Fruit fly (Drosophila melanogaster) whole organism, embryonic: ENCODE results near the gene CG15894.

ENCODE experiments used
- Ada2b ChIP-seq: fragments of 200-800 bp; sonication (Bioruptor generic); IDR thresholded peaks from 2 replicates; pipeline ENCODE4 v1.3.6; 2022; ENCODE audit warnings: missing biosample characterization, missing genetic modification characterization
- Asciz ChIP-seq: fragments of 200-800 bp; sonication (Bioruptor generic); optimal IDR thresholded peaks from 2 replicates; lab custom pipeline; 2017; ENCODE audit warnings: missing biosample characterization, mild to moderate bottlenecking, missing genetic modification characterization, missing genetic modification reagents
- CG12391 ChIP-seq: fragments of 200-800 bp; sonication (Bioruptor generic); optimal IDR thresholded peaks from 3 replicates; lab custom pipeline; 2018; ENCODE audit warnings: missing biosample characterization, mild to moderate bottlenecking, missing genetic modification characterization, moderate library complexity
- CG12744 ChIP-seq: fragments of 200-800 bp; sonication (Bioruptor generic); optimal IDR thresholded peaks from 2 replicates; lab custom pipeline; 2016; ENCODE audit warnings: missing biosample characterization, missing genetic modification characterization
- CG13287 ChIP-seq: fragments of 200-800 bp; sonication (Bioruptor generic); IDR thresholded peaks from 2 replicates; pipeline ENCODE4 v1.3.6; 2022; ENCODE audit warnings: missing biosample characterization, missing genetic modification characterization; ENCODE audit not compliant: partially characterized antibody
- CG17385 ChIP-seq: fragments of 200-800 bp; sonication (Bioruptor generic); optimal IDR thresholded peaks from 3 replicates; lab custom pipeline; 2018; ENCODE audit warnings: missing biosample characterization, mild to moderate bottlenecking, missing genetic modification characterization
- CG17829 ChIP-seq: fragments of 200-800 bp; optimal IDR thresholded peaks from 2 replicates; lab custom pipeline; 2019; ENCODE audit warnings: missing biosample characterization, mild to moderate bottlenecking, missing genetic modification characterization, moderate library complexity
- CG2116 ChIP-seq: fragments of 200-800 bp; sonication (Bioruptor generic); optimal IDR thresholded peaks from 3 replicates; lab custom pipeline; 2018; ENCODE audit warnings: missing biosample characterization, mild to moderate bottlenecking, missing genetic modification characterization
- CG2199 ChIP-seq: fragments of 200-800 bp; sonication (Bioruptor generic); IDR thresholded peaks from 3 replicates; pipeline ENCODE4 v1.3.6; 2022; ENCODE audit warnings: missing biosample characterization, missing genetic modification characterization
- CG30403 ChIP-seq: fragments of 200-800 bp; sonication (Bioruptor generic); optimal IDR thresholded peaks from 3 replicates; lab custom pipeline; 2016; ENCODE audit warnings: missing biosample characterization, missing genetic modification characterization
- CG31441 ChIP-seq: fragments of 200-800 bp; sonication (Bioruptor generic); IDR thresholded peaks from 2 replicates; pipeline ENCODE4 v1.3.6; 2022; ENCODE audit warnings: missing biosample characterization, missing genetic modification characterization
- CG3163 ChIP-seq: fragments of 200-800 bp; sonication (Bioruptor generic); optimal IDR thresholded peaks from 3 replicates; lab custom pipeline; 2016; ENCODE audit warnings: missing biosample characterization, missing genetic modification characterization
- CG33213 ChIP-seq: fragments of 200-800 bp; sonication (Bioruptor generic); optimal IDR thresholded peaks from 3 replicates; lab custom pipeline; 2016; ENCODE audit warnings: missing biosample characterization, missing genetic modification characterization
- CG3726 ChIP-seq: fragments of 200-800 bp; sonication (Bioruptor generic); IDR thresholded peaks from 3 replicates; pipeline ENCODE4, ENCODE4 v1.3.6; 2022; ENCODE audit warnings: missing biosample characterization, missing genetic modification characterization
- CG5180 ChIP-seq: fragments of 200-800 bp; sonication (Bioruptor generic); optimal IDR thresholded peaks from 3 replicates; lab custom pipeline; 2017; ENCODE audit warnings: missing biosample characterization, missing genetic modification characterization, mild to moderate bottlenecking, moderate library complexity, missing genetic modification reagents
- CG5953 ChIP-seq: fragments of 200-800 bp; sonication (Bioruptor generic); IDR thresholded peaks from 2 replicates; pipeline ENCODE4 v1.3.6; 2022; ENCODE audit warnings: missing biosample characterization, missing genetic modification characterization
- CG6254 ChIP-seq: fragments of 200-800 bp; sonication (Bioruptor generic); optimal IDR thresholded peaks from 3 replicates; lab custom pipeline; 2017; ENCODE audit warnings: mild to moderate bottlenecking, missing biosample characterization, missing genetic modification reagents, missing genetic modification characterization
- CG7839 ChIP-seq: fragments of 200-800 bp; sonication (Bioruptor generic); optimal IDR thresholded peaks from 3 replicates; lab custom pipeline; 2018; ENCODE audit warnings: missing biosample characterization, mild to moderate bottlenecking, missing genetic modification characterization, moderate library complexity
- CG8290 ChIP-seq, 3 experiments: fragments of 200-800 bp; sonication (Bioruptor generic); optimal IDR thresholded peaks; 2 replicates each; lab custom pipeline; 2016 to 2019; ENCODE audit warnings: missing biosample characterization in 3 of 3, missing genetic modification characterization in 3 of 3, mild to moderate bottlenecking in 2 of 3, moderate library complexity in 1 of 3
- CG8944 ChIP-seq: fragments of 200-800 bp; sonication (Bioruptor generic); optimal IDR thresholded peaks from 3 replicates; lab custom pipeline; 2016; ENCODE audit warnings: missing biosample characterization, missing genetic modification characterization
- CG9437 ChIP-seq: fragments of 200-800 bp; sonication (Bioruptor generic); optimal IDR thresholded peaks from 2 replicates; lab custom pipeline; 2018; ENCODE audit warnings: missing biosample characterization, mild to moderate bottlenecking, missing genetic modification characterization
- CG9797 ChIP-seq: fragments of 200-800 bp; sonication (Bioruptor generic); optimal IDR thresholded peaks from 3 replicates; lab custom pipeline; 2018; ENCODE audit warnings: missing biosample characterization, mild to moderate bottlenecking, missing genetic modification characterization
- Dip2 ChIP-seq: fragments of 200-800 bp; sonication (Bioruptor generic); IDR thresholded peaks from 2 replicates; pipeline ENCODE4 v1.3.6; 2022; ENCODE audit warnings: missing biosample characterization, missing genetic modification characterization
- E2f2 ChIP-seq: fragments of 200-800 bp; sonication (Bioruptor generic); IDR thresholded peaks from 2 replicates; pipeline ENCODE4 v1.3.6; 2022; ENCODE audit warnings: missing biosample characterization, missing genetic modification characterization
- GATAe ChIP-seq: fragments of 200-800 bp; sonication (Bioruptor generic); conservative IDR thresholded peaks from 2 replicates; pipeline ENCODE4 v1.3.6; 2022; ENCODE audit warnings: missing biosample characterization, missing genetic modification characterization
- Gug ChIP-seq: fragments of 200-800 bp; sonication (Bioruptor generic); IDR thresholded peaks from 4 replicates; pipeline ENCODE4 v1.3.6; 2022; ENCODE audit warnings: missing biosample characterization, missing genetic modification characterization
- Hand ChIP-seq: fragments of 200-800 bp; sonication (Bioruptor generic); optimal IDR thresholded peaks from 2 replicates; lab custom pipeline; 2017; ENCODE audit warnings: mild to moderate bottlenecking, missing biosample characterization, missing genetic modification reagents, missing genetic modification characterization
- Hr39 ChIP-seq: fragments of >200 bp; optimal IDR thresholded peaks from 2 replicates; lab custom pipeline; 2017
- Lhr ChIP-seq: fragments of 200-800 bp; sonication (Bioruptor generic); optimal IDR thresholded peaks from 3 replicates; lab custom pipeline; 2017; ENCODE audit warnings: mild to moderate bottlenecking, missing biosample characterization, missing genetic modification reagents, missing genetic modification characterization
- MESR4 ChIP-seq: fragments of 200-800 bp; sonication (Bioruptor generic); optimal IDR thresholded peaks from 2 replicates; lab custom pipeline; 2018; ENCODE audit warnings: missing biosample characterization, mild to moderate bottlenecking, missing genetic modification characterization, moderate library complexity
- Mrtf ChIP-seq: fragments of 200-800 bp; sonication (Bioruptor generic); IDR thresholded peaks from 3 replicates; pipeline ENCODE4 v1.3.6; 2022; ENCODE audit warnings: missing biosample characterization, missing genetic modification characterization
- Myb ChIP-seq: fragments of 200-800 bp; sonication (Bioruptor generic); optimal IDR thresholded peaks from 2 replicates; lab custom pipeline; 2016; ENCODE audit warnings: missing biosample characterization, missing genetic modification characterization
- br ChIP-seq: fragments of >200 bp; optimal IDR thresholded peaks from 2 replicates; lab custom pipeline; 2017
- btn ChIP-seq: fragments of 200-800 bp; sonication (Bioruptor generic); optimal IDR thresholded peaks from 2 replicates; lab custom pipeline; 2016; ENCODE audit warnings: missing biosample characterization, missing genetic modification characterization
- da ChIP-seq: fragments of 200-800 bp; sonication (Bioruptor generic); optimal IDR thresholded peaks from 2 replicates; lab custom pipeline; 2016; ENCODE audit warnings: missing biosample characterization, missing genetic modification characterization
- gfzf ChIP-seq: fragments of 200-800 bp; sonication (Bioruptor generic); optimal IDR thresholded peaks from 2 replicates; lab custom pipeline; 2016; ENCODE audit warnings: missing biosample characterization, mild to moderate bottlenecking, missing genetic modification characterization, moderate library complexity
- hbn ChIP-seq: fragments of 200-800 bp; sonication (Bioruptor generic); IDR thresholded peaks from 2 replicates; pipeline ENCODE4 v1.3.6; 2022; ENCODE audit warnings: missing biosample characterization, missing genetic modification characterization; ENCODE audit not compliant: partially characterized antibody
- hth ChIP-seq: fragments of >200 bp; optimal IDR thresholded peaks from 2 replicates; lab custom pipeline; 2017; ENCODE audit warnings: inconsistent platforms
- insv ChIP-seq, 2 experiments: fragments of 200-800 bp; sonication (Bioruptor generic); optimal IDR thresholded peaks; 3 replicates each; lab custom pipeline; 2016 to 2018; ENCODE audit warnings: missing biosample characterization in 2 of 2, missing genetic modification characterization in 2 of 2
- nom ChIP-seq: fragments of 200-800 bp; sonication (Bioruptor generic); optimal IDR thresholded peaks from 2 replicates; lab custom pipeline; 2017; ENCODE audit warnings: missing biosample characterization, missing genetic modification characterization, mild to moderate bottlenecking, moderate library complexity, missing genetic modification reagents
- odd ChIP-seq: fragments of 200-800 bp; sonication (Bioruptor generic); optimal IDR thresholded peaks from 2 replicates; lab custom pipeline; 2017; ENCODE audit warnings: missing biosample characterization, mild to moderate bottlenecking, missing genetic modification characterization
- pzg ChIP-seq: fragments of 200-800 bp; sonication (Bioruptor generic); optimal IDR thresholded peaks from 3 replicates; lab custom pipeline; 2018; ENCODE audit warnings: missing biosample characterization, mild to moderate bottlenecking, missing genetic modification characterization, moderate library complexity
- row ChIP-seq: fragments of 200-800 bp; sonication (Bioruptor generic); IDR thresholded peaks from 3 replicates; pipeline ENCODE4 v1.3.6; 2022; ENCODE audit warnings: missing biosample characterization, missing genetic modification characterization
- schlank ChIP-seq: fragments of 200-800 bp; sonication (Bioruptor generic); optimal IDR thresholded peaks from 2 replicates; lab custom pipeline; 2018; ENCODE audit warnings: missing biosample characterization, mild to moderate bottlenecking, missing genetic modification characterization
- slp2 ChIP-seq: fragments of 200-800 bp; sonication (Bioruptor generic); optimal IDR thresholded peaks from 2 replicates; lab custom pipeline; 2016; ENCODE audit warnings: missing biosample characterization, missing genetic modification characterization
- so ChIP-seq: fragments of 200-800 bp; sonication (Bioruptor generic); IDR thresholded peaks from 3 replicates; pipeline ENCODE4 v1.3.6; 2022; ENCODE audit warnings: missing biosample characterization, missing genetic modification characterization
- ssp ChIP-seq: fragments of 200-800 bp; sonication (Bioruptor generic); IDR thresholded peaks from 2 replicates; pipeline ENCODE4 v1.3.6; 2022; ENCODE audit warnings: missing biosample characterization, missing genetic modification characterization
- tna ChIP-seq: fragments of 200-800 bp; sonication (Bioruptor generic); IDR thresholded peaks from 2 replicates; pipeline ENCODE4 v1.3.6; 2022; ENCODE audit warnings: missing biosample characterization, missing genetic modification characterization; ENCODE audit not compliant: partially characterized antibody
- trh ChIP-seq: fragments of 200-800 bp; sonication (Bioruptor generic); optimal IDR thresholded peaks from 2 replicates; lab custom pipeline; 2016; ENCODE audit warnings: missing biosample characterization, missing genetic modification characterization
- wdn ChIP-seq: fragments of 200-800 bp; sonication (Bioruptor generic); IDR thresholded peaks from 2 replicates; pipeline ENCODE4 v1.3.6; 2022; ENCODE audit warnings: missing biosample characterization, missing genetic modification characterization

The CG15894 gene

DNA sequence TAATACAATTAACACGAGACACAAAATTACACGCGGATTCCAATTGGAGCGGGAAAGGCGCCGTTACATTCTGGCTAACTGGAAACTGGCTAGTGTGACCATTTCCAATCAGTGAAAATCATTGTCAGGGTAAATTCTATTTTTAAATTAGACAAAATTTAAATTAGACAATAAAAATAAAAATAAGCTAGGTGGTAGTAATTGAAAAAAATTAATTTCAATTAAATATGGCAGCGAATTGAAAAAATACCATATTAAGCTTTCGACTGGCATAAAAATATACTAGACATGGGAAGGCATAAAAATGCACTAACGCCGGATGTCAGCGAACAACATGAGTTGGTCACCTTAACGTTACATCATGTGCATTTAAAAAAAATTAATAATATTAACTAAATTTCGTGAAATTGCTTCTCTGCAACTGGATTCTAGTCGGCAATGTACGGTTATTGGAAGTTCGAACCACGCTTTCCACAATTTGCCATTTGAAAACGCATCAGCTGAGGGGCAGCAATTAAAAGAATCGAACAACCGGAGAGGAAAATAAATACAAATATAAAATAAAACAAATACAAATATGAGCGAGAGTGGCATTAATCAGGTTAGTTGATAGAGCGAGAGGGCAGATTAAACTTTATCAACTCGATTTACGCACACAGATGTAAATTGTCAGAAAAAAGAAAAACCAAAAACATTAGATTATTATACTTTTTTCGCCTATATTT, 56.8 kb downstream of the CG15894 start, which contains the start of the genes swa and Marf (continued):
- peak; percentile 10 for TF ChIP-seq CG12391 (tag; lab: Kevin White, UChicago)
- no peak for TF ChIP-seq CG9437
- peak; percentile 70 for TF ChIP-seq MESR4
- TF ChIP-seq br, result no peak
- TF ChIP-seq CG17829, result peak; percentile 7
- TF ChIP-seq CG2116 (GFP tag; lab: Kevin White, UChicago), result peak; percentile 13
- no peak for TF ChIP-seq CG12744 (GFP tag; lab: Kevin White, UChicago)
- no peak for TF ChIP-seq hth (lab: Kevin White, UChicago)
- no peak for TF ChIP-seq da (GFP tag; lab: Kevin White, UChicago)
- no peak for TF ChIP-seq Gug (GFP tag; lab: Robert Waterston, UW)
- TF ChIP-seq CG3726 (GFP tag; lab: Robert Waterston, UW), result no peak
- TF ChIP-seq row (GFP tag; lab: Robert Waterston, UW), result peak; percentile 6; the same call in 1 of the 3 replicates
- TF ChIP-seq CG13287, result peak; percentile 26; the same call in 1 of the 2 replicates
- TF ChIP-seq tna, result no peak
- TF ChIP-seq CG5953 (GFP tag; lab: Robert Waterston, UW), result no peak
- no peak for TF ChIP-seq Hand (GFP tag; lab: Kevin White, UChicago)
- TF ChIP-seq Lhr, result peak; percentile 60
- no peak for TF ChIP-seq wdn (GFP tag; lab: Robert Waterston, UW)
- no peak for TF ChIP-seq CG8944 (GFP tag; lab: Kevin White, UChicago)
- TF ChIP-seq CG33213 (GFP tag; lab: Kevin White, UChicago), result no peak
- TF ChIP-seq hbn (GFP tag; lab: Robert Waterston, UW), result peak; percentile 30
- no peak for TF ChIP-seq nom (GFP tag; lab: Kevin White, UChicago)
- TF ChIP-seq Myb (GFP tag; lab: Kevin White, UChicago), result peak; percentile 78
- TF ChIP-seq CG6254, result no peak
- TF ChIP-seq CG30403 (GFP tag; lab: Kevin White, UChicago), result no peak
- 0 out of 2 replicates have a peak, but pooled peaks have one; percentile 9 for TF ChIP-seq CG31441 (GFP tag; lab: Robert Waterston, UW)
- TF ChIP-seq E2f2 (GFP tag; lab: Robert Waterston, UW), result peak; percentile 63
- TF ChIP-seq Asciz (GFP tag; lab: Kevin White, UChicago), result no peak
- no peak for TF ChIP-seq GATAe (GFP tag; lab: Robert Waterston, UW)
- no peak for TF ChIP-seq schlank (tag; lab: Kevin White, UChicago)
- no peak for TF ChIP-seq CG2199 (GFP tag; lab: Robert Waterston, UW)
- peak; percentile 52 to 96 for TF ChIP-seq insv (GFP tag; optimal IDR thresholded peaks at IDR 0.05; lab: Kevin White, UChicago)
- TF ChIP-seq so (GFP tag; lab: Robert Waterston, UW), result no peak
- no peak for TF ChIP-seq CG5180 (GFP tag; lab: Kevin White, UChicago)
- TF ChIP-seq gfzf (GFP tag; lab: Kevin White, UChicago), result peak; percentile 85
- no peak for TF ChIP-seq ssp (GFP tag; lab: Robert Waterston, UW)
- no peak for TF ChIP-seq CG7839 (tag; lab: Kevin White, UChicago)
- no peak for TF ChIP-seq odd
- no peak for TF ChIP-seq btn (GFP tag; lab: Kevin White, UChicago)
- peak; percentile 71 for TF ChIP-seq CG9797 (GFP tag; lab: Kevin White, UChicago)
- no peak for TF ChIP-seq CG17385 (GFP tag; lab: Kevin White, UChicago)
- TF ChIP-seq slp2 (GFP tag; lab: Kevin White, UChicago), result no peak
- no peak for TF ChIP-seq Dip2 (GFP tag; lab: Robert Waterston, UW)
- TF ChIP-seq Mrtf (GFP tag; lab: Robert Waterston, UW), result no peak
- TF ChIP-seq trh (GFP tag; lab: Kevin White, UChicago), result no peak
- TF ChIP-seq pzg, result peak; percentile 64
- no peak for TF ChIP-seq CG3163
- no peak for TF ChIP-seq Ada2b (GFP tag; lab: Robert Waterston, UW)
- TF ChIP-seq CG8290 (GFP tag; optimal IDR thresholded peaks at IDR 0.05; lab: Kevin White, UChicago), result peak; percentile 43
- no peak for TF ChIP-seq CG8290 (tag; optimal IDR thresholded peaks at IDR 0.05; lab: Kevin White, UChicago)
- TF ChIP-seq Hr39 (lab: Kevin White, UChicago), result no peak
